Worm (Caenorhabditis elegans) whole organism, L1 larva: ENCODE results near the gene zip-5.

Source experiments
- C34B4.2 ChIP-seq: sonication (generic microtip); optimal IDR thresholded peaks from 2 replicates; lab custom pipeline; 2017; ENCODE audit warnings: mild to moderate bottlenecking, missing genetic modification characterization, missing compliant biosample characterization
- ama-1 ChIP-seq: fragments of 150-350 bp; optimal IDR thresholded peaks from 2 replicates; lab custom pipeline; 2014
- blmp-1 ChIP-seq: fragments of 150-350 bp; optimal IDR thresholded peaks from 2 replicates; lab custom pipeline; 2014; ENCODE audit warnings: missing biosample characterization, missing genetic modification characterization
- ceh-82 ChIP-seq, 3 experiments: fragments of 150-350 bp in 1 of 3; sonication (generic microtip) in 2 of 3; optimal IDR thresholded peaks; 2 replicates each; lab custom pipeline; 2014 to 2017; ENCODE audit warnings: missing biosample characterization in 3 of 3, missing genetic modification characterization in 3 of 3
- efl-1 ChIP-seq, 4 experiments: fragments of 150-350 bp; optimal IDR thresholded peaks in 3 of 4; peaks in 1 of 4; 1 replicate in 1 of 4; 2 replicates in 3 of 4; lab custom pipeline; 2014; ENCODE audit warnings: missing biosample characterization in 2 of 4, missing genetic modification characterization in 2 of 4, missing genetic modification reagents in 2 of 4
- efl-3 ChIP-seq: fragments of 200-800 bp; sonication (Bioruptor generic); optimal IDR thresholded peaks from 2 replicates; lab custom pipeline; 2018; ENCODE audit warnings: mild to moderate bottlenecking, missing genetic modification characterization, missing compliant biosample characterization
- egl-13 ChIP-seq: sonication (generic microtip); optimal IDR thresholded peaks from 2 replicates; lab custom pipeline; 2016; ENCODE audit warnings: missing genotype, missing genetic modification reagents, missing genetic modification characterization, missing compliant biosample characterization
- elt-2 ChIP-seq: sonication (generic microtip); optimal IDR thresholded peaks from 2 replicates; lab custom pipeline; 2016; ENCODE audit warnings: missing genetic modification characterization, mild to moderate bottlenecking, inconsistent platforms, missing compliant biosample characterization, missing genetic modification reagents
- elt-3 ChIP-seq, 6 experiments: fragments of 150-350 bp in 1 of 6; sonication (generic microtip); optimal IDR thresholded peaks; 2 replicates each; lab custom pipeline; 2017 to 2018; ENCODE audit warnings: missing biosample characterization in 6 of 6, missing genetic modification characterization in 6 of 6, inconsistent platforms in 1 of 6
- fkh-4 ChIP-seq: sonication (generic microtip); optimal IDR thresholded peaks from 2 replicates; lab custom pipeline; 2016; ENCODE audit warnings: missing compliant biosample characterization, missing genetic modification characterization, borderline replicate concordance
- fkh-8 ChIP-seq: sonication (generic microtip); optimal IDR thresholded peaks from 2 replicates; lab custom pipeline; 2016; ENCODE audit warnings: mild to moderate bottlenecking, missing genetic modification characterization, missing compliant biosample characterization
- hlh-4 ChIP-seq: sonication (generic microtip); optimal IDR thresholded peaks from 2 replicates; lab custom pipeline; 2016; ENCODE audit warnings: mild to moderate bottlenecking, missing genetic modification characterization, missing compliant biosample characterization
- hpl-2 ChIP-seq: fragments of 150-350 bp; optimal IDR thresholded peaks from 2 replicates; lab custom pipeline; 2014; ENCODE audit warnings: missing biosample characterization, missing genetic modification reagents, missing genetic modification characterization
- irx-1 ChIP-seq: sonication (generic microtip); optimal IDR thresholded peaks from 2 replicates; lab custom pipeline; 2016; ENCODE audit warnings: missing genetic modification characterization, missing compliant biosample characterization
- isw-1 ChIP-seq: fragments of 200-800 bp; sonication (Bioruptor generic); IDR thresholded peaks from 2 replicates; pipeline ENCODE4 v1.3.6; 2022; ENCODE audit warnings: missing genetic modification characterization, missing compliant biosample characterization
- lin-13 ChIP-seq: fragments of 150-350 bp; optimal IDR thresholded peaks from 2 replicates; lab custom pipeline; 2014; ENCODE audit warnings: missing biosample characterization, missing genetic modification reagents, missing genetic modification characterization
- lin-14 ChIP-seq: fragments of 200-800 bp; sonication (Bioruptor generic); optimal IDR thresholded peaks from 2 replicates; lab custom pipeline; 2018; ENCODE audit warnings: mild to moderate bottlenecking, missing genetic modification characterization, moderate library complexity, missing compliant biosample characterization
- lin-15B ChIP-seq: fragments of 150-350 bp; sonication (generic microtip); optimal IDR thresholded peaks from 3 replicates; lab custom pipeline; 2014; ENCODE audit warnings: missing biosample characterization, missing genetic modification characterization
- lin-35 ChIP-seq, 2 experiments: fragments of 150-350 bp; optimal IDR thresholded peaks; 2 replicates each; lab custom pipeline; 2014; ENCODE audit warnings: missing biosample characterization in 2 of 2, missing genetic modification characterization in 2 of 2, missing genetic modification reagents in 2 of 2
- mab-9 ChIP-seq: fragments of 200-800 bp; sonication (Bioruptor generic); IDR thresholded peaks from 2 replicates; pipeline ENCODE4 v1.3.6; 2022; ENCODE audit warnings: missing genetic modification reagents, missing genetic modification characterization, missing compliant biosample characterization
- nhr-12 ChIP-seq: sonication (generic microtip); optimal IDR thresholded peaks from 2 replicates; lab custom pipeline; 2017; ENCODE audit warnings: missing biosample characterization, missing genetic modification characterization
- nhr-20 ChIP-seq: sonication (generic microtip); optimal IDR thresholded peaks from 2 replicates; lab custom pipeline; 2016; ENCODE audit warnings: mild to moderate bottlenecking, missing genetic modification characterization, missing compliant biosample characterization
- nhr-237 ChIP-seq: fragments of 150-350 bp; optimal IDR thresholded peaks from 2 replicates; lab custom pipeline; 2014; ENCODE audit warnings: missing biosample characterization, missing genetic modification characterization
- nhr-28 ChIP-seq: fragments of 150-350 bp; optimal IDR thresholded peaks from 2 replicates; lab custom pipeline; 2014; ENCODE audit warnings: missing biosample characterization, missing genetic modification characterization
- nhr-47 ChIP-seq: sonication (generic microtip); optimal IDR thresholded peaks from 2 replicates; lab custom pipeline; 2016; ENCODE audit warnings: mild to moderate bottlenecking, missing genetic modification characterization, moderate library complexity, missing compliant biosample characterization
- nhr-71 ChIP-seq: sonication (generic microtip); optimal IDR thresholded peaks from 2 replicates; lab custom pipeline; 2016; ENCODE audit warnings: mild to moderate bottlenecking, missing genetic modification characterization, moderate library complexity, missing compliant biosample characterization
- nhr-77 ChIP-seq: fragments of 150-350 bp; optimal IDR thresholded peaks from 2 replicates; lab custom pipeline; 2014; ENCODE audit warnings: missing biosample characterization, missing genetic modification characterization
- nhr-90 ChIP-seq: sonication (generic microtip); optimal IDR thresholded peaks from 2 replicates; lab custom pipeline; 2016; ENCODE audit warnings: mild to moderate bottlenecking, missing genetic modification characterization, missing compliant biosample characterization; ENCODE audit not compliant: poor library complexity
- pax-3 ChIP-seq: fragments of 200-800 bp; sonication (Bioruptor generic); optimal IDR thresholded peaks from 2 replicates; lab custom pipeline; 2018; ENCODE audit warnings: mild to moderate bottlenecking, missing genetic modification characterization, moderate library complexity, missing compliant biosample characterization
- pqm-1 ChIP-seq: sonication (generic microtip); optimal IDR thresholded peaks from 3 replicates; lab custom pipeline; 2017; ENCODE audit warnings: missing biosample characterization, missing genetic modification characterization
- rnt-1 ChIP-seq: sonication (generic microtip); optimal IDR thresholded peaks from 2 replicates; lab custom pipeline; 2016; ENCODE audit warnings: mild to moderate bottlenecking, missing genetic modification characterization, moderate library complexity, missing compliant biosample characterization
- snu-23 ChIP-seq: sonication (generic microtip); optimal IDR thresholded peaks from 2 replicates; lab custom pipeline; 2016; ENCODE audit warnings: missing genetic modification characterization, missing compliant biosample characterization
- swsn-7 ChIP-seq: sonication (generic microtip); optimal IDR thresholded peaks from 2 replicates; lab custom pipeline; 2016; ENCODE audit warnings: missing genetic modification characterization, missing compliant biosample characterization
- unc-130 ChIP-seq: fragments of 150-350 bp; optimal IDR thresholded peaks from 2 replicates; lab custom pipeline; 2017; ENCODE audit warnings: missing biosample characterization, missing genetic modification characterization, inconsistent platforms
- unc-86 ChIP-seq: sonication (generic microtip); optimal IDR thresholded peaks from 2 replicates; lab custom pipeline; 2016; ENCODE audit warnings: missing genetic modification characterization, missing compliant biosample characterization
- xbp-1 ChIP-seq: sonication (generic microtip); optimal IDR thresholded peaks from 2 replicates; lab custom pipeline; 2016; ENCODE audit warnings: missing genetic modification characterization, missing compliant biosample characterization
- zag-1 ChIP-seq: fragments of 150-350 bp; optimal IDR thresholded peaks from 2 replicates; lab custom pipeline; 2014; ENCODE audit warnings: missing biosample characterization, missing genetic modification characterization
- ztf-11 ChIP-seq, 2 experiments: sonication (generic microtip); optimal IDR thresholded peaks; 2 replicates each; lab custom pipeline; 2016 to 2017; ENCODE audit warnings: missing genetic modification characterization in 2 of 2, missing biosample characterization in 1 of 2, missing compliant biosample characterization in 1 of 2
- ztf-4 ChIP-seq: fragments of 150-350 bp; optimal IDR thresholded peaks from 2 replicates; lab custom pipeline; 2014; ENCODE audit warnings: missing biosample characterization, missing genetic modification characterization

zip-5 gene

ce11 chrV:13298706-13299105 lies 34.4 kb downstream of the zip-5 start:
- TF ChIP-seq hpl-2 (GFP tag; lab: Kevin White, UChicago) (no peak), rnt-1 (tag; lab: Kevin White, UChicago) (peak; percentile 2), nhr-71 (tag; lab: Kevin White, UChicago) (peak; percentile 11), lin-14 (peak; percentile 37)

ce11 chrV:13299398-13299797 lies 35.1 kb downstream of the zip-5 start:
- TF ChIP-seq nhr-77 (tag; lab: Kevin White, UChicago) (no peak), pax-3 (tag; lab: Kevin White, UChicago) (peak; percentile 60), efl-1 (optimal IDR thresholded peaks at IDR 0.05; lab: Kevin White, UChicago) (no peak), efl-1 (GFP tag; optimal IDR thresholded peaks at IDR 0.05 in 1 of 2; lab: Kevin White, UChicago) (peak in 1 of 2 experiments; percentile 65), hpl-2 (GFP tag; lab: Kevin White, UChicago) (no peak), efl-3 (GFP tag; lab: Kevin White, UChicago) (no peak)

DNA sequence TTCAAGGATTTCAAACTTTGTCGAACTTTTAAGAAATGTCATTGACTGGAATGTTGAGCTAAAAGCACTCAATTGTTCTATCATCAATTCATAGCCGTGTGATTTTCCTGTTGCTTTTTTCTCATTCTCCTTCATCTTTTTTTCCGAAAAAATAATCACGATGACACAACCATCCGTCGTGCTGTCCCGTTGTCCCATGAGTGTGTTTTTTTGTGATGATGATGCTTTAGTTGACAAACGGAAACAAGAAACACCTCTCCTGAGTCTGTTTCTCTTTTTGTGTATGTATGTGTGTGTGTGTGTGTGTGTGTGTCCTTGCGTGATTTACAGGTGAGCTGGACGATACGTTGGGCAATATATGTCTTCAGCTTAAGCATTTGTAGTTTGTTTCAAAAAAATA lies 36.1 kb downstream of the zip-5 start:
- no peak for TF ChIP-seq ama-1 (lab: Kevin White, UChicago)
- TF ChIP-seq lin-14 = peak; percentile 36
- TF ChIP-seq, all 84 proteins: peak for 1

ce11 chrV:13301443-13301842 lies 37.1 kb downstream of the zip-5 start, which contains the start of gene ceh-79:
TSS of gene ceh-79 (plus strand) at chrV:13301833.
- TF ChIP-seq pqm-1 (tag; lab: Kevin White, UChicago) (no peak), C34B4.2 (no peak), efl-1 (optimal IDR thresholded peaks at IDR 0.05; lab: Kevin White, UChicago) (no peak), efl-1 (GFP tag; optimal IDR thresholded peaks at IDR 0.05 in 1 of 2; lab: Kevin White, UChicago) (no peak), pax-3 (tag; lab: Kevin White, UChicago) (peak; percentile 2), blmp-1 (tag; lab: Kevin White, UChicago) (peak; percentile 38), lin-15B (tag; lab: Kevin White, UChicago) (no peak), unc-130 (tag; lab: Kevin White, UChicago) (no peak), fkh-4 (tag; lab: Kevin White, UChicago) (no peak), ztf-4 (tag; lab: Kevin White, UChicago) (no peak), elt-3 (tag; optimal IDR thresholded peaks at IDR 0.05; lab: Kevin White, UChicago) (peak in 1 of 6 experiments; percentile 13), ama-1 (lab: Kevin White, UChicago) (no peak), lin-13 (GFP tag; lab: Kevin White, UChicago) (no peak), nhr-12 (tag; lab: Kevin White, UChicago) (no peak), swsn-7 (tag; lab: Kevin White, UChicago) (no peak), ceh-82 (tag; optimal IDR thresholded peaks at IDR 0.05; lab: Kevin White, UChicago) (no peak), nhr-28 (tag; lab: Kevin White, UChicago) (no peak), fkh-8 (tag; lab: Kevin White, UChicago) (no peak), mab-9 (no peak), egl-13 (tag; lab: Kevin White, UChicago) (no peak), lin-14 (no peak), isw-1 (no peak), irx-1 (tag; lab: Kevin White, UChicago) (no peak), zag-1 (tag; lab: Kevin White, UChicago) (no peak)

- TF ChIP-seq xbp-1 (tag; lab: Kevin White, UChicago) (no peak), elt-2 (peak; percentile 72)
These were observed 40.4 kb downstream of the zip-5 start, which contains the start of gene C26E1.2 for ce11 chrV:13304663-13305188. TSS of gene C26E1.2 (plus strand) at chrV:13305138.

DNA sequence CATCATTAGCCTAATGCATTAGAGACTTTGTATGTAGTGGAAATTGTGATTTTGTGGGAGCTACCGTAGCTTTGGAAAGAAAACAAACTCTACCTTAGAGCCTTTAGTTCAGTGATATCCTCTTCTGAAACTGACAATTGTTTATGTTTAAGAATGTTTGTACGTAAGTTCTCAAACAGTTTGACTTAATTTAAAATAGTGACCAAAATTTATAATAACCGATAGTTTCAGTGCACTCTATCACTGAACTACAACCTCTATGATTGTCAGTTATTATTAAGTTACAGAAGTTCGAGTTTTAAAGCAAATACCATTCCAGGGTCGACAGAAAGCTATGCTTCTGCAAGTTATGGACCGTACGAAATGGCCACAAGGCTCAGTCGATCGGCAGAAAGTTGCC lies 44.3 kb downstream of the zip-5 start, which contains the start of gene C50B6.1:
TSS of gene C50B6.1 (plus strand) at position 301 of the 400 bp plus-strand sequence.
- TF ChIP-seq nhr-47 (tag; lab: Kevin White, UChicago) (no peak), nhr-90 (tag; lab: Kevin White, UChicago) (no peak), nhr-237 (tag; lab: Kevin White, UChicago) (no peak), unc-86 (tag; lab: Kevin White, UChicago) (no peak), hlh-4 (no peak), nhr-20 (tag; lab: Kevin White, UChicago) (no peak), nhr-28 (tag; lab: Kevin White, UChicago) (no peak), lin-35 (GFP tag; optimal IDR thresholded peaks at IDR 0.05; lab: Kevin White, UChicago) (no peak), snu-23 (no peak), ztf-11 (tag; optimal IDR thresholded peaks at IDR 0.05; lab: Kevin White, UChicago) (no peak)
